Worm (Caenorhabditis elegans) whole organism, L4 larva: ENCODE measurements around the gene sap-49.

ENCODE experiments used
- R02D3.7 ChIP-seq: fragments of 150-350 bp; sonication (generic microtip); optimal IDR thresholded peaks from 3 replicates; lab custom pipeline; 2014; ENCODE audit warnings: missing biosample characterization, missing genetic modification characterization
- T20F7.1 ChIP-seq: fragments of 200-800 bp; sonication (Bioruptor generic); optimal IDR thresholded peaks from 2 replicates; lab custom pipeline; 2018; ENCODE audit warnings: mild to moderate bottlenecking, missing genetic modification characterization, missing compliant biosample characterization
- Y105C5A.15 ChIP-seq: fragments of 200-800 bp; sonication (Bioruptor generic); IDR thresholded peaks from 2 replicates; pipeline ENCODE4 v1.3.6; 2022; ENCODE audit warnings: missing genetic modification characterization, missing compliant biosample characterization
- Y5F2A.4 ChIP-seq: fragments of 200-800 bp; sonication (Bioruptor generic); optimal IDR thresholded peaks from 2 replicates; lab custom pipeline; 2018; ENCODE audit warnings: mild to moderate bottlenecking, missing genetic modification characterization, missing compliant biosample characterization
- ZK337.2 ChIP-seq: fragments of 200-800 bp; sonication (Bioruptor generic); IDR thresholded peaks from 2 replicates; pipeline ENCODE4 v1.3.6; 2022; ENCODE audit warnings: missing genetic modification reagents, missing genetic modification characterization, missing compliant biosample characterization
- ceh-20 ChIP-seq: fragments of 200-800 bp; sonication (Bioruptor generic); IDR thresholded peaks from 2 replicates; pipeline ENCODE4 v1.3.6; 2022; ENCODE audit warnings: missing genetic modification reagents, missing genetic modification characterization, missing compliant biosample characterization
- ceh-28 ChIP-seq: fragments of 150-350 bp; optimal IDR thresholded peaks from 2 replicates; lab custom pipeline; 2014; ENCODE audit warnings: missing biosample characterization, missing genetic modification reagents, missing genetic modification characterization
- ces-1 ChIP-seq: fragments of 150-350 bp; sonication (generic microtip); optimal IDR thresholded peaks from 4 replicates; lab custom pipeline; 2014; ENCODE audit warnings: missing biosample characterization, missing genetic modification reagents, missing genetic modification characterization
- ctbp-1 ChIP-seq: fragments of 200-800 bp; sonication (Bioruptor generic); IDR thresholded peaks from 2 replicates; pipeline ENCODE4 v1.3.6; 2022; ENCODE audit warnings: missing genetic modification reagents, missing genetic modification characterization, missing compliant biosample characterization
- daf-12 ChIP-seq: fragments of 150-350 bp; optimal IDR thresholded peaks from 2 replicates; lab custom pipeline; 2014; ENCODE audit warnings: missing biosample characterization, missing genetic modification reagents, missing genetic modification characterization
- daf-16 ChIP-seq, 3 experiments: sonication (generic microtip); optimal IDR thresholded peaks; 2 replicates each; lab custom pipeline; 2016 to 2017; ENCODE audit warnings: missing genetic modification characterization in 3 of 3, missing genetic modification reagents in 3 of 3, mild to moderate bottlenecking in 2 of 3, missing compliant biosample characterization in 2 of 3, missing biosample characterization in 1 of 3, moderate library complexity in 1 of 3
- daf-8 ChIP-seq: fragments of 200-800 bp; sonication (Bioruptor generic); IDR thresholded peaks from 2 replicates; pipeline ENCODE4 v1.3.6; 2022; ENCODE audit warnings: missing genetic modification characterization, missing compliant biosample characterization
- dmd-8 ChIP-seq: fragments of 200-800 bp; sonication (Bioruptor generic); IDR thresholded peaks from 2 replicates; pipeline ENCODE4 v1.3.6; 2022; ENCODE audit warnings: missing genetic modification characterization, missing compliant biosample characterization
- duxl-1 ChIP-seq: sonication (generic microtip); optimal IDR thresholded peaks from 2 replicates; lab custom pipeline; 2016; ENCODE audit warnings: mild to moderate bottlenecking, missing genetic modification characterization, moderate library complexity, missing compliant biosample characterization; ENCODE audit not compliant: poor library complexity
- dve-1 ChIP-seq: sonication (generic microtip); optimal IDR thresholded peaks from 2 replicates; lab custom pipeline; 2017; ENCODE audit warnings: antibody characterized with exemption, mild to moderate bottlenecking, missing genetic modification characterization, missing compliant biosample characterization; ENCODE audit not compliant: insufficient read depth
- egl-27 ChIP-seq: sonication (generic microtip); optimal IDR thresholded peaks from 3 replicates; lab custom pipeline; 2017; ENCODE audit warnings: missing biosample characterization, missing genetic modification reagents, missing genetic modification characterization
- fkh-10 ChIP-seq: fragments of 150-350 bp; optimal IDR thresholded peaks from 2 replicates; lab custom pipeline; 2014; ENCODE audit warnings: missing biosample characterization, missing genetic modification reagents, missing genetic modification characterization
- fos-1 ChIP-seq: fragments of 150-350 bp; optimal IDR thresholded peaks from 2 replicates; lab custom pipeline; 2014; ENCODE audit warnings: missing biosample characterization, missing genetic modification characterization
- hif-1 ChIP-seq, 2 experiments: sonication (generic microtip); optimal IDR thresholded peaks; 2 replicates each; lab custom pipeline; 2016 to 2017; ENCODE audit warnings: missing compliant biosample characterization in 2 of 2, missing genetic modification characterization in 2 of 2, missing genetic modification reagents in 2 of 2, missing genotype in 2 of 2, mild to moderate bottlenecking in 1 of 2
- hlh-11 ChIP-seq: fragments of 200-800 bp; sonication (Bioruptor generic); optimal IDR thresholded peaks from 2 replicates; lab custom pipeline; 2018; ENCODE audit warnings: mild to moderate bottlenecking, missing genetic modification characterization, missing compliant biosample characterization
- hlh-30 ChIP-seq: sonication (generic microtip); optimal IDR thresholded peaks from 2 replicates; lab custom pipeline; 2017; ENCODE audit warnings: antibody characterized with exemption, mild to moderate bottlenecking, missing genetic modification characterization, missing compliant biosample characterization; ENCODE audit not compliant: insufficient read depth
- lin-1 ChIP-seq: fragments of 200-800 bp; sonication (Bioruptor generic); IDR thresholded peaks from 2 replicates; pipeline ENCODE4 v1.3.6; 2022; ENCODE audit warnings: missing genetic modification reagents, missing genetic modification characterization, missing compliant biosample characterization
- lin-13 ChIP-seq: fragments of 150-350 bp; optimal IDR thresholded peaks from 2 replicates; lab custom pipeline; 2014; ENCODE audit warnings: missing biosample characterization, missing genetic modification reagents, missing genetic modification characterization
- lin-29 ChIP-seq: fragments of 200-800 bp; sonication (Bioruptor generic); IDR thresholded peaks from 2 replicates; pipeline ENCODE4 v1.3.6; 2022; ENCODE audit warnings: missing genetic modification reagents, missing genetic modification characterization, missing compliant biosample characterization
- lin-38 ChIP-seq: fragments of 200-800 bp; sonication (Bioruptor generic); IDR thresholded peaks from 2 replicates; pipeline ENCODE4 v1.3.6; 2022; ENCODE audit warnings: missing genetic modification reagents, missing genetic modification characterization, missing compliant biosample characterization
- lin-39 ChIP-seq: fragments of 150-350 bp; optimal IDR thresholded peaks from 2 replicates; lab custom pipeline; 2014; ENCODE audit warnings: missing biosample characterization, missing genetic modification reagents, missing genetic modification characterization
- madf-9 ChIP-seq: fragments of 200-800 bp; sonication (Bioruptor generic); conservative IDR thresholded peaks from 2 replicates; pipeline ENCODE4 v1.3.6; 2022; ENCODE audit warnings: missing genetic modification reagents, missing genetic modification characterization, missing compliant biosample characterization
- mes-2 ChIP-seq: sonication (generic microtip); optimal IDR thresholded peaks from 2 replicates; lab custom pipeline; 2016; ENCODE audit warnings: missing genotype, mild to moderate bottlenecking, missing genetic modification characterization, missing compliant biosample characterization; ENCODE audit not compliant: poor library complexity, severe bottlenecking
- mxl-2 ChIP-seq: fragments of 200-800 bp; sonication (Bioruptor generic); conservative IDR thresholded peaks from 2 replicates; pipeline ENCODE4 v1.3.6; 2022; ENCODE audit warnings: missing genetic modification reagents, missing genetic modification characterization, missing compliant biosample characterization
- mxl-3 ChIP-seq: fragments of 200-800 bp; sonication (Bioruptor generic); optimal IDR thresholded peaks from 2 replicates; lab custom pipeline; 2018; ENCODE audit warnings: mild to moderate bottlenecking, missing genetic modification characterization, missing compliant biosample characterization
- nhr-10 ChIP-seq: fragments of 150-350 bp; optimal IDR thresholded peaks from 2 replicates; lab custom pipeline; 2014; ENCODE audit warnings: missing biosample characterization, missing genetic modification characterization
- nhr-28 ChIP-seq: fragments of 150-350 bp; optimal IDR thresholded peaks from 2 replicates; lab custom pipeline; 2014; ENCODE audit warnings: missing biosample characterization, missing genetic modification characterization
- nhr-48 ChIP-seq: sonication (generic microtip); optimal IDR thresholded peaks from 2 replicates; lab custom pipeline; 2016; ENCODE audit warnings: mild to moderate bottlenecking, missing genetic modification characterization, missing compliant biosample characterization
- nhr-76 ChIP-seq: fragments of 150-350 bp; optimal IDR thresholded peaks from 2 replicates; lab custom pipeline; 2014; ENCODE audit warnings: missing biosample characterization, missing genetic modification characterization
- pha-4 ChIP-seq, 2 experiments: fragments of 150-350 bp in 1 of 2; fragments of 200-800 bp in 1 of 2; sonication (Bioruptor generic) in 1 of 2; IDR thresholded peaks in 1 of 2; optimal IDR thresholded peaks in 1 of 2; 2 replicates each; pipeline versions ENCODE4 v1.3.6 to Lab custom; 2014 to 2022; ENCODE audit warnings: missing genetic modification characterization in 2 of 2, missing genetic modification reagents in 2 of 2, missing biosample characterization in 1 of 2, missing compliant biosample characterization in 1 of 2
- php-3 ChIP-seq: fragments of 200-800 bp; sonication (Bioruptor generic); IDR thresholded peaks from 2 replicates; pipeline ENCODE4 v1.3.6; 2022; ENCODE audit warnings: missing genetic modification reagents, missing genetic modification characterization, missing compliant biosample characterization
- pqm-1 ChIP-seq: sonication (generic microtip); optimal IDR thresholded peaks from 2 replicates; lab custom pipeline; 2017; ENCODE audit warnings: missing biosample characterization, missing genetic modification characterization
- saeg-2 ChIP-seq: fragments of 200-800 bp; sonication (Bioruptor generic); IDR thresholded peaks from 2 replicates; pipeline ENCODE4 v1.3.6; 2022; ENCODE audit warnings: missing genetic modification reagents, missing genetic modification characterization, missing compliant biosample characterization
- skn-1 ChIP-seq: fragments of 150-350 bp; optimal IDR thresholded peaks from 2 replicates; lab custom pipeline; 2014; ENCODE audit warnings: missing biosample characterization, missing genetic modification characterization
- spr-1 ChIP-seq: sonication (generic microtip); optimal IDR thresholded peaks from 2 replicates; lab custom pipeline; 2016; ENCODE audit warnings: mild to moderate bottlenecking, missing genetic modification characterization, missing compliant biosample characterization
- spr-3 ChIP-seq: fragments of 200-800 bp; sonication (Bioruptor generic); optimal IDR thresholded peaks from 2 replicates; lab custom pipeline; 2018; ENCODE audit warnings: mild to moderate bottlenecking, missing genetic modification characterization, missing compliant biosample characterization
- tag-97 ChIP-seq: fragments of 200-800 bp; sonication (Bioruptor generic); IDR thresholded peaks from 2 replicates; pipeline ENCODE4 v1.3.6; 2022; ENCODE audit warnings: missing genetic modification characterization, missing compliant biosample characterization
- tra-1 ChIP-seq: fragments of 200-800 bp; sonication (Bioruptor generic); IDR thresholded peaks from 2 replicates; pipeline ENCODE4 v1.3.6; 2022; ENCODE audit warnings: missing genetic modification reagents, missing genetic modification characterization, missing compliant biosample characterization
- unc-130 ChIP-seq: sonication (generic microtip); optimal IDR thresholded peaks from 2 replicates; lab custom pipeline; 2016; ENCODE audit warnings: missing genetic modification reagents, missing genetic modification characterization, missing compliant biosample characterization
- unc-39 ChIP-seq: sonication (generic microtip); optimal IDR thresholded peaks from 2 replicates; lab custom pipeline; 2017; ENCODE audit warnings: missing biosample characterization, missing genetic modification characterization
- vab-7 ChIP-seq: fragments of 200-800 bp; sonication (Bioruptor generic); IDR thresholded peaks from 2 replicates; pipeline ENCODE4 v1.3.6; 2022; ENCODE audit warnings: missing genetic modification reagents, missing genetic modification characterization, missing compliant biosample characterization
- zip-11 ChIP-seq: fragments of 200-800 bp; sonication (Bioruptor generic); IDR thresholded peaks from 2 replicates; pipeline ENCODE4 v1.3.6; 2022; ENCODE audit warnings: missing genetic modification characterization, missing compliant biosample characterization

The sap-49 gene

DNA sequence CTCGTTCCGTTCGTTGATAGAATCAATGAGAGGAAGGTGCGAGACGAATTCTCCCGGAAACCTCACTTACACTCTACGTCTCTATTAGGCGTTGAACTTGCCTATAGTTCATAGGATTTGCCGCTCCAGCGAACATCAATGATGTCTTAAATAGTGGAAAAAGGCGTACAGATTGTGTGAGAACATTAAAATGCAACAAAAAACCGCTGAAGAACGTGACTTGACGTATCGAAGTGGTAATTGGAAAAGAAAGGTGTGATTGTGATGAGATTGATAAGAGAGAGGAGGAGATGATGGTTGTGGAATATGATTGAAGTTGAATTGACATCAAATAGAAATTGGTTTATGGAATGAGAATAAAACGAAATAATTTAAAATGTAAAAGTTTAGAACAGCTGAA lies 1.6 kb downstream of the sap-49 start (continued):
- no peak for TF ChIP-seq daf-16 (GFP tag; optimal IDR thresholded peaks at IDR 0.05; lab: Kevin White, UChicago)
- peak; percentile 13 for TF ChIP-seq daf-16 (tag; optimal IDR thresholded peaks at IDR 0.05; lab: Kevin White, UChicago)
- TF ChIP-seq madf-9 (GFP tag; lab: Robert Waterston, UW): peak; percentile 14; the same call in 1 of the 2 replicates
- TF ChIP-seq unc-39 (tag; lab: Kevin White, UChicago): no peak
- TF ChIP-seq lin-1 (GFP tag; lab: Robert Waterston, UW): 0 out of 2 replicates have a peak, but pooled peaks have one; percentile 26
- peak; percentile 25 for TF ChIP-seq dve-1 (tag; lab: Kevin White, UChicago)
- TF ChIP-seq ZK337.2 (GFP tag; lab: Robert Waterston, UW): no peak
- no peak for TF ChIP-seq Y105C5A.15
- no peak for TF ChIP-seq unc-130 (GFP tag; lab: Kevin White, UChicago)
- no peak for TF ChIP-seq R02D3.7
- peak; percentile 68; the same call in 1 of the 2 replicates for TF ChIP-seq ceh-20
- no peak for TF ChIP-seq duxl-1 (tag; lab: Kevin White, UChicago)
- no peak for TF ChIP-seq spr-3 (GFP tag; lab: Kevin White, UChicago)
- TF ChIP-seq nhr-10 (tag; lab: Kevin White, UChicago): no peak
- no peak for TF ChIP-seq skn-1 (tag; lab: Kevin White, UChicago)

DNA sequence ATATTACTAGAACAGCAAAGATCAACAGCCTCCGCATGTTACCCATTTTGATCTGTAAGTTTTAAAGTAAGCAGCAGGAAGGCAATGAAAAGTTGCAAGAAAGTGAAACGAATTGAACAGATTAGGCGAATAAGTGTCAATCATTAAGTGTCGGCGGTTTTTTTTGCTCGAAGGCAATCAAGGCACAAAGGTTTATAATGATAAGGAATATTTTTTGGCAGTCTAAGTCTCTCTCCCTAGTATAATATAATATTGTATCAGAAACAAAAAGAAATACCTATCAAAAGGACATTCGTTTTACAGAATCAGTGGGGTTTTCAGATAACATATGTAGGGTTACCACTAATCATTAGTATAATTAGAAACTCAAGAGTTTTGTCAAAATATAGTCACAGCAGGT lies 2.9 kb downstream of the sap-49 start, which contains the start of gene nrf-6:
Gene nrf-6 (minus strand): TSS at position 52 of the 400 bp plus-strand sequence.
- TF ChIP-seq vab-7 (GFP tag; lab: Robert Waterston, UW) (no peak), tag-97 (no peak), fkh-10 (GFP tag; lab: Kevin White, UChicago) (no peak), hif-1 (tag; optimal IDR thresholded peaks at IDR 0.05; lab: Kevin White, UChicago) (no peak), unc-130 (GFP tag; lab: Kevin White, UChicago) (no peak), lin-1 (GFP tag; lab: Robert Waterston, UW) (0 out of 2 replicates have a peak, but pooled peaks have one; percentile 10), mes-2 (tag; lab: Kevin White, UChicago) (no peak), hlh-30 (no peak), daf-12 (tag; lab: Kevin White, UChicago) (no peak), nhr-28 (tag; lab: Kevin White, UChicago) (peak; percentile 66), spr-1 (tag; lab: Kevin White, UChicago) (no peak), nhr-48 (peak; percentile 41), dmd-8 (GFP tag; lab: Robert Waterston, UW) (no peak), pqm-1 (tag; lab: Kevin White, UChicago) (peak; percentile 43), lin-29 (GFP tag; lab: Robert Waterston, UW) (no peak), ctbp-1 (GFP tag; lab: Robert Waterston, UW) (no peak), daf-16 (GFP tag; optimal IDR thresholded peaks at IDR 0.05; lab: Kevin White, UChicago) (peak in 1 of 2 experiments; percentile 11), daf-16 (tag; optimal IDR thresholded peaks at IDR 0.05; lab: Kevin White, UChicago) (peak; percentile 49), R02D3.7 (no peak), pha-4 (GFP tag; IDR thresholded peaks at IDR 0.05; lab: Robert Waterston, UW) (no peak), pha-4 (tag; optimal IDR thresholded peaks at IDR 0.05; lab: Kevin White, UChicago) (no peak), dve-1 (tag; lab: Kevin White, UChicago) (peak; percentile 74), lin-13 (GFP tag; lab: Kevin White, UChicago) (no peak), saeg-2 (GFP tag; lab: Robert Waterston, UW) (no peak), daf-8 (GFP tag; lab: Robert Waterston, UW) (no peak), php-3 (GFP tag; lab: Robert Waterston, UW) (peak; percentile 46; the same call in 1 of the 2 replicates), T20F7.1 (peak; percentile 10), mxl-2 (GFP tag; lab: Robert Waterston, UW) (no peak), zip-11 (no peak), ceh-28 (tag; lab: Kevin White, UChicago) (no peak), mxl-3 (GFP tag; lab: Kevin White, UChicago) (no peak), ces-1 (GFP tag; lab: Kevin White, UChicago) (no peak), fos-1 (tag; lab: Kevin White, UChicago) (no peak), lin-38 (no peak), nhr-76 (tag; lab: Kevin White, UChicago) (no peak), egl-27 (tag; lab: Kevin White, UChicago) (no peak), lin-39 (no peak), hlh-11 (tag; lab: Kevin White, UChicago) (peak; percentile 61), tra-1 (peak; percentile 66; the same call in 1 of the 2 replicates), Y5F2A.4 (GFP tag; lab: Kevin White, UChicago) (no peak)
